Worm (Caenorhabditis elegans): Measurements from ENCODE around the gene acl-14.

ce11 chrV:9378335-9378734 lies 44.9 kb upstream of the acl-14 start, which contains the start of gene E02C12.10:
- TF ChIP-seq pqm-1 (tag; optimal IDR thresholded peaks at IDR 0.05) (no peak), F16B12.6 (tag; optimal IDR thresholded peaks at IDR 0.05) (no peak), mep-1 (tag; optimal IDR thresholded peaks at IDR 0.05) (no peak), hlh-4 (tag; optimal IDR thresholded peaks at IDR 0.05) (no peak), lsy-2 (tag; optimal IDR thresholded peaks at IDR 0.05) (no peak), sptf-1 (tag; optimal IDR thresholded peaks at IDR 0.05) (no peak), tlp-1 (tag; optimal IDR thresholded peaks at IDR 0.05) (no peak), snpc-4 (tag; optimal IDR thresholded peaks at IDR 0.05) (no peak), elt-2 (tag; optimal IDR thresholded peaks at IDR 0.05) (no peak), ztf-11 (tag; optimal IDR thresholded peaks at IDR 0.05) (no peak), nhr-12 (tag; optimal IDR thresholded peaks at IDR 0.05) (no peak), dsc-1 (tag; optimal IDR thresholded peaks at IDR 0.05) (no peak), vab-15 (tag; optimal IDR thresholded peaks at IDR 0.05) (no peak), unc-62 (GFP tag; optimal IDR thresholded peaks at IDR 0.05) (no peak)
